Worm (Caenorhabditis elegans) whole organism, L3 larva: ENCODE data around the gene ccm-3.

Experiments used
- R02D3.7 ChIP-seq: fragments of 150-350 bp; optimal IDR thresholded peaks from 2 replicates; lab custom pipeline; 2014; ENCODE audit warnings: missing biosample characterization, missing genetic modification characterization
- aly-2 ChIP-seq: fragments of 150-350 bp; optimal IDR thresholded peaks from 2 replicates; lab custom pipeline; 2014; ENCODE audit warnings: missing biosample characterization, missing genetic modification characterization
- ama-1 ChIP-seq: fragments of 150-350 bp; optimal IDR thresholded peaks from 2 replicates; lab custom pipeline; 2018
- ceh-28 ChIP-seq: fragments of 150-350 bp; optimal IDR thresholded peaks from 2 replicates; lab custom pipeline; 2014; ENCODE audit warnings: missing biosample characterization, missing genetic modification reagents, missing genetic modification characterization
- ceh-82 ChIP-seq: fragments of 150-350 bp; optimal IDR thresholded peaks from 2 replicates; lab custom pipeline; 2014; ENCODE audit warnings: missing biosample characterization, missing genetic modification characterization
- egl-27 ChIP-seq: sonication (generic microtip); optimal IDR thresholded peaks from 4 replicates; lab custom pipeline; 2017; ENCODE audit warnings: missing biosample characterization, missing genetic modification reagents, missing genetic modification characterization
- egl-5 ChIP-seq: fragments of 150-350 bp; optimal IDR thresholded peaks from 2 replicates; lab custom pipeline; 2017; ENCODE audit warnings: missing biosample characterization, missing genetic modification reagents, missing genetic modification characterization, inconsistent platforms
- elt-1 ChIP-seq: fragments of 150-350 bp; optimal IDR thresholded peaks from 2 replicates; lab custom pipeline; 2014; ENCODE audit warnings: missing biosample characterization, missing genetic modification characterization
- elt-2 ChIP-seq: sonication (generic microtip); optimal IDR thresholded peaks from 2 replicates; lab custom pipeline; 2016; ENCODE audit warnings: missing genetic modification reagents, mild to moderate bottlenecking, missing genetic modification characterization, missing compliant biosample characterization
- elt-3 ChIP-seq, 3 experiments: fragments of 150-350 bp in 1 of 3; sonication (generic microtip) in 2 of 3; optimal IDR thresholded peaks; 2 replicates in 2 of 3; 4 replicates in 1 of 3; lab custom pipeline; 2014 to 2017; ENCODE audit warnings: missing biosample characterization in 3 of 3, missing genetic modification characterization in 3 of 3
- eor-1 ChIP-seq, 2 experiments: fragments of 150-350 bp; optimal IDR thresholded peaks; 2 replicates each; lab custom pipeline; 2014 to 2018; ENCODE audit warnings: missing biosample characterization in 2 of 2, missing genetic modification characterization in 2 of 2
- fkh-10 ChIP-seq: sonication (generic microtip); optimal IDR thresholded peaks from 2 replicates; lab custom pipeline; 2017; ENCODE audit warnings: missing biosample characterization, missing genetic modification reagents, missing genetic modification characterization
- fkh-2 ChIP-seq: fragments of 150-350 bp; optimal IDR thresholded peaks from 2 replicates; lab custom pipeline; 2014; ENCODE audit warnings: missing biosample characterization, missing genetic modification reagents, missing genetic modification characterization
- fos-1 ChIP-seq: fragments of 150-350 bp; optimal IDR thresholded peaks from 2 replicates; lab custom pipeline; 2014; ENCODE audit warnings: missing biosample characterization, missing genetic modification characterization
- jun-1 ChIP-seq: fragments of 150-350 bp; optimal IDR thresholded peaks from 2 replicates; lab custom pipeline; 2014; ENCODE audit warnings: missing biosample characterization, missing genetic modification reagents, missing genetic modification characterization
- lin-15B ChIP-seq: fragments of 150-350 bp; optimal IDR thresholded peaks from 2 replicates; lab custom pipeline; 2014; ENCODE audit warnings: missing biosample characterization, missing genetic modification characterization
- lin-39 ChIP-seq: fragments of 150-350 bp; optimal IDR thresholded peaks from 2 replicates; lab custom pipeline; 2018; ENCODE audit warnings: missing biosample characterization, missing genetic modification reagents, missing genetic modification characterization
- lsy-12 ChIP-seq: sonication (generic microtip); optimal IDR thresholded peaks from 2 replicates; lab custom pipeline; 2016; ENCODE audit warnings: mild to moderate bottlenecking, missing genetic modification characterization, missing compliant biosample characterization
- mdl-1 ChIP-seq: fragments of 150-350 bp; optimal IDR thresholded peaks from 2 replicates; lab custom pipeline; 2014; ENCODE audit warnings: missing biosample characterization, missing genetic modification characterization
- mml-1 ChIP-seq: fragments of 150-350 bp; sonication (generic microtip); optimal IDR thresholded peaks from 3 replicates; lab custom pipeline; 2014; ENCODE audit warnings: missing biosample characterization, missing genetic modification characterization
- nfya-1 ChIP-seq: sonication (generic microtip); optimal IDR thresholded peaks from 2 replicates; lab custom pipeline; 2017; ENCODE audit warnings: missing genetic modification characterization, mild to moderate bottlenecking, missing compliant biosample characterization, antibody characterized with exemption, moderate library complexity; ENCODE audit not compliant: insufficient read depth
- nhr-12 ChIP-seq: fragments of 150-350 bp; optimal IDR thresholded peaks from 2 replicates; lab custom pipeline; 2014; ENCODE audit warnings: missing biosample characterization, missing genetic modification characterization
- nhr-23 ChIP-seq: fragments of 150-350 bp; optimal IDR thresholded peaks from 2 replicates; lab custom pipeline; 2014; ENCODE audit warnings: missing biosample characterization, missing genetic modification reagents, missing genetic modification characterization
- nhr-237 ChIP-seq: fragments of 150-350 bp; optimal IDR thresholded peaks from 2 replicates; lab custom pipeline; 2014; ENCODE audit warnings: missing biosample characterization, missing genetic modification characterization
- nhr-25 ChIP-seq: sonication (generic microtip); optimal IDR thresholded peaks from 2 replicates; lab custom pipeline; 2017; ENCODE audit warnings: missing biosample characterization, missing genetic modification characterization
- nhr-28 ChIP-seq: fragments of 150-350 bp; optimal IDR thresholded peaks from 2 replicates; lab custom pipeline; 2014; ENCODE audit warnings: missing biosample characterization, missing genetic modification characterization
- nhr-43 ChIP-seq: sonication (generic microtip); optimal IDR thresholded peaks from 2 replicates; lab custom pipeline; 2016; ENCODE audit warnings: mild to moderate bottlenecking, missing genetic modification characterization, missing compliant biosample characterization; ENCODE audit not compliant: poor library complexity, severe bottlenecking
- nhr-67 ChIP-seq: fragments of 150-350 bp; optimal IDR thresholded peaks from 2 replicates; lab custom pipeline; 2014; ENCODE audit warnings: missing biosample characterization, missing genetic modification characterization
- nhr-76 ChIP-seq: fragments of 150-350 bp; sonication (generic microtip); optimal IDR thresholded peaks from 5 replicates; lab custom pipeline; 2014; ENCODE audit warnings: missing biosample characterization, missing genetic modification characterization
- nhr-77 ChIP-seq: fragments of 150-350 bp; optimal IDR thresholded peaks from 2 replicates; lab custom pipeline; 2014; ENCODE audit warnings: missing biosample characterization, missing genetic modification characterization
- pha-4 ChIP-seq: fragments of 150-350 bp; optimal IDR thresholded peaks from 2 replicates; lab custom pipeline; 2014; ENCODE audit warnings: missing biosample characterization, missing genetic modification reagents, missing genetic modification characterization
- pqm-1 ChIP-seq: fragments of 150-350 bp; optimal IDR thresholded peaks from 2 replicates; lab custom pipeline; 2017; ENCODE audit warnings: missing biosample characterization, missing genetic modification characterization, inconsistent platforms
- sea-2 ChIP-seq: fragments of 150-350 bp; sonication (generic microtip); optimal IDR thresholded peaks from 4 replicates; lab custom pipeline; 2014; ENCODE audit warnings: missing biosample characterization, missing genetic modification reagents, missing genetic modification characterization
- skn-1 ChIP-seq: fragments of 150-350 bp; optimal IDR thresholded peaks from 2 replicates; lab custom pipeline; 2014; ENCODE audit warnings: missing biosample characterization, missing genetic modification characterization
- snpc-4 ChIP-seq: fragments of 150-350 bp; optimal IDR thresholded peaks from 2 replicates; lab custom pipeline; 2014; ENCODE audit warnings: missing biosample characterization, missing genetic modification characterization
- tbx-2 ChIP-seq: sonication (generic microtip); optimal IDR thresholded peaks from 2 replicates; lab custom pipeline; 2016; ENCODE audit warnings: mild to moderate bottlenecking, missing genetic modification characterization, missing compliant biosample characterization
- unc-62 ChIP-seq: fragments of 150-350 bp; sonication (generic microtip); optimal IDR thresholded peaks from 4 replicates; lab custom pipeline; 2014; ENCODE audit warnings: missing biosample characterization, missing genetic modification reagents, missing genetic modification characterization
- zag-1 ChIP-seq: fragments of 150-350 bp; optimal IDR thresholded peaks from 2 replicates; lab custom pipeline; 2014; ENCODE audit warnings: missing biosample characterization, missing genetic modification characterization
- ztf-4 ChIP-seq: fragments of 150-350 bp; optimal IDR thresholded peaks from 2 replicates; lab custom pipeline; 2014; ENCODE audit warnings: missing biosample characterization, missing genetic modification characterization

Gene ccm-3

ce11 chrII:10557206-10557574, 49.9 kb downstream of the ccm-3 start:
- TF ChIP-seq mdl-1 (tag; lab: Kevin White, UChicago), result no peak
- peak; percentile 54 for TF ChIP-seq nhr-23
- peak; percentile 85 for TF ChIP-seq elt-2
- TF ChIP-seq R02D3.7 (tag; lab: Kevin White, UChicago), result no peak
- no peak for TF ChIP-seq lin-39 (tag; lab: Kevin White, UChicago)
- no peak for TF ChIP-seq ceh-28 (tag; lab: Kevin White, UChicago)
- peak in 1 of 3 experiments; percentile 49 for TF ChIP-seq elt-3 (tag; optimal IDR thresholded peaks at IDR 0.05; lab: Kevin White, UChicago)
- no peak for TF ChIP-seq nhr-77 (tag; lab: Kevin White, UChicago)
- TF ChIP-seq jun-1 (tag; lab: Kevin White, UChicago), result peak; percentile 43
- peak; percentile 30 for TF ChIP-seq lsy-12
- peak; percentile 89 for TF ChIP-seq nhr-43 (tag; lab: Kevin White, UChicago)
- no peak for TF ChIP-seq sea-2 (GFP tag; lab: Kevin White, UChicago)
- TF ChIP-seq nhr-25 (tag; lab: Kevin White, UChicago), result peak; percentile 93
- peak; percentile 61 for TF ChIP-seq pha-4 (tag; lab: Kevin White, UChicago)
- TF ChIP-seq aly-2 (tag; lab: Kevin White, UChicago), result no peak
- TF ChIP-seq elt-1, result peak; percentile 17
- TF ChIP-seq nhr-12 (tag; lab: Kevin White, UChicago), result no peak
- peak; percentile 51 for TF ChIP-seq pqm-1 (tag; lab: Kevin White, UChicago)
- TF ChIP-seq nhr-28 (tag; lab: Kevin White, UChicago), result no peak
- TF ChIP-seq eor-1 (tag; optimal IDR thresholded peaks at IDR 0.05; lab: Kevin White, UChicago), result no peak
- TF ChIP-seq tbx-2, result no peak
- TF ChIP-seq ztf-4 (tag; lab: Kevin White, UChicago), result peak; percentile 54

- peak; percentile 90 for TF ChIP-seq ama-1 (lab: Kevin White, UChicago)
- TF ChIP-seq nhr-77 (tag; lab: Kevin White, UChicago), result no peak
- no peak for TF ChIP-seq nhr-43 (tag; lab: Kevin White, UChicago)
- TF ChIP-seq pqm-1 (tag; lab: Kevin White, UChicago), result peak; percentile 2
- no peak for TF ChIP-seq skn-1
- TF ChIP-seq ceh-82 (tag; lab: Kevin White, UChicago), result no peak
- no peak for TF ChIP-seq fkh-10 (GFP tag; lab: Kevin White, UChicago)
- no peak for TF ChIP-seq elt-3 (tag; optimal IDR thresholded peaks at IDR 0.05; lab: Kevin White, UChicago)
- no peak for TF ChIP-seq nhr-237 (tag; lab: Kevin White, UChicago)
- TF ChIP-seq pha-4 (tag; lab: Kevin White, UChicago), result peak; percentile 69
- no peak for TF ChIP-seq tbx-2
- TF ChIP-seq aly-2 (tag; lab: Kevin White, UChicago), result no peak
- no peak for TF ChIP-seq mml-1 (tag; lab: Kevin White, UChicago)
- no peak for TF ChIP-seq elt-1
- TF ChIP-seq lin-15B (tag; lab: Kevin White, UChicago), result no peak
- no peak for TF ChIP-seq ceh-28 (tag; lab: Kevin White, UChicago)
- TF ChIP-seq egl-5 (tag; lab: Kevin White, UChicago), result no peak
- no peak for TF ChIP-seq snpc-4 (tag; lab: Kevin White, UChicago)
- no peak for TF ChIP-seq nhr-67
- no peak for TF ChIP-seq eor-1 (tag; optimal IDR thresholded peaks at IDR 0.05; lab: Kevin White, UChicago)
- TF ChIP-seq zag-1, result no peak
- no peak for TF ChIP-seq sea-2 (GFP tag; lab: Kevin White, UChicago)
- no peak for TF ChIP-seq R02D3.7 (tag; lab: Kevin White, UChicago)
- no peak for TF ChIP-seq nhr-76 (tag; lab: Kevin White, UChicago)
- TF ChIP-seq unc-62, result no peak
- TF ChIP-seq nhr-12 (tag; lab: Kevin White, UChicago), result no peak
- TF ChIP-seq fos-1 (tag; lab: Kevin White, UChicago), result no peak
- no peak for TF ChIP-seq egl-27 (tag; lab: Kevin White, UChicago)
- TF ChIP-seq nhr-25 (tag; lab: Kevin White, UChicago), result no peak
- no peak for TF ChIP-seq nhr-23
- no peak for TF ChIP-seq nhr-28 (tag; lab: Kevin White, UChicago)
- no peak for TF ChIP-seq lin-39 (tag; lab: Kevin White, UChicago)
- TF ChIP-seq nfya-1 (tag; lab: Kevin White, UChicago), result peak; percentile 34
- TF ChIP-seq elt-2, result no peak
- no peak for TF ChIP-seq fkh-2 (tag; lab: Kevin White, UChicago)
Measured at ce11 chrII:10556550-10557205, 50.4 kb downstream of the ccm-3 start.
